Worm (Caenorhabditis elegans) whole organism, late embryonic: Measurements from ENCODE around the gene hcf-1.

Experiments used
- K02D7.2 ChIP-seq: sonication (generic microtip); optimal IDR thresholded peaks from 2 replicates; lab custom pipeline; 2017; ENCODE audit warnings: mild to moderate bottlenecking, missing genetic modification characterization, missing compliant biosample characterization
- K09A11.1 ChIP-seq: sonication (generic microtip); optimal IDR thresholded peaks from 2 replicates; lab custom pipeline; 2017; ENCODE audit warnings: antibody characterized with exemption, mild to moderate bottlenecking, missing genetic modification characterization, missing compliant biosample characterization; ENCODE audit not compliant: insufficient read depth
- T23F11.4 ChIP-seq: fragments of 200-800 bp; sonication (Bioruptor generic); optimal IDR thresholded peaks from 2 replicates; lab custom pipeline; 2018; ENCODE audit warnings: mild to moderate bottlenecking, missing genetic modification characterization, missing compliant biosample characterization
- Y22D7AL.16 ChIP-seq: sonication (generic microtip); optimal IDR thresholded peaks from 2 replicates; lab custom pipeline; 2016; ENCODE audit warnings: missing genetic modification characterization, missing compliant biosample characterization
- ceh-18 ChIP-seq: sonication (generic microtip); optimal IDR thresholded peaks from 2 replicates; lab custom pipeline; 2016; ENCODE audit warnings: missing genetic modification characterization, missing compliant biosample characterization
- ceh-31 ChIP-seq: sonication (generic microtip); optimal IDR thresholded peaks from 2 replicates; lab custom pipeline; 2016; ENCODE audit warnings: missing genetic modification characterization, missing compliant biosample characterization
- ceh-45 ChIP-seq: fragments of 200-800 bp; sonication (Bioruptor generic); IDR thresholded peaks from 2 replicates; pipeline ENCODE4 v1.3.6; 2022; ENCODE audit warnings: missing genetic modification reagents, missing genetic modification characterization, missing compliant biosample characterization
- ceh-6 ChIP-seq: fragments of 200-800 bp; sonication (Bioruptor generic); optimal IDR thresholded peaks from 2 replicates; lab custom pipeline; 2018; ENCODE audit warnings: mild to moderate bottlenecking, missing genetic modification characterization, missing compliant biosample characterization
- ceh-9 ChIP-seq: sonication (generic microtip); optimal IDR thresholded peaks from 2 replicates; lab custom pipeline; 2016; ENCODE audit warnings: mild to moderate bottlenecking, missing genetic modification characterization, inconsistent platforms, missing compliant biosample characterization
- dve-1 ChIP-seq: sonication (generic microtip); optimal IDR thresholded peaks from 2 replicates; lab custom pipeline; 2017; ENCODE audit warnings: antibody characterized with exemption, mild to moderate bottlenecking, missing genetic modification characterization, missing compliant biosample characterization
- elt-2 ChIP-seq: sonication (generic microtip); optimal IDR thresholded peaks from 2 replicates; lab custom pipeline; 2016; ENCODE audit warnings: missing genetic modification reagents, missing genetic modification characterization, missing compliant biosample characterization
- fax-1 ChIP-seq: sonication (generic microtip); optimal IDR thresholded peaks from 2 replicates; lab custom pipeline; 2016; ENCODE audit warnings: missing genotype, missing genetic modification characterization, missing compliant biosample characterization
- gmeb-2 ChIP-seq: sonication (generic microtip); optimal IDR thresholded peaks from 2 replicates; lab custom pipeline; 2016; ENCODE audit warnings: missing genetic modification characterization, inconsistent platforms, missing compliant biosample characterization
- hlh-13 ChIP-seq: fragments of 200-800 bp; sonication (Bioruptor generic); optimal IDR thresholded peaks from 2 replicates; lab custom pipeline; 2018; ENCODE audit warnings: mild to moderate bottlenecking, missing genetic modification characterization, missing compliant biosample characterization
- hlh-6 ChIP-seq: sonication (generic microtip); optimal IDR thresholded peaks from 2 replicates; lab custom pipeline; 2016; ENCODE audit warnings: missing genotype, missing genetic modification characterization, missing compliant biosample characterization
- hlh-8 ChIP-seq: sonication (generic microtip); optimal IDR thresholded peaks from 2 replicates; lab custom pipeline; 2016; ENCODE audit warnings: missing genotype, missing genetic modification characterization, missing compliant biosample characterization
- lim-6 ChIP-seq: sonication (generic microtip); optimal IDR thresholded peaks from 2 replicates; lab custom pipeline; 2016; ENCODE audit warnings: missing genetic modification characterization, missing compliant biosample characterization
- madf-2 ChIP-seq: sonication (generic microtip); optimal IDR thresholded peaks from 2 replicates; lab custom pipeline; 2017; ENCODE audit warnings: missing genetic modification characterization, missing compliant biosample characterization
- nhr-232 ChIP-seq: sonication (generic microtip); optimal IDR thresholded peaks from 2 replicates; lab custom pipeline; 2016; ENCODE audit warnings: missing genetic modification characterization, missing compliant biosample characterization
- pha-2 ChIP-seq: sonication (generic microtip); optimal IDR thresholded peaks from 2 replicates; lab custom pipeline; 2017; ENCODE audit warnings: mild to moderate bottlenecking, missing genetic modification characterization, missing compliant biosample characterization
- pha-4 ChIP-seq: fragments of 150-350 bp; optimal IDR thresholded peaks from 2 replicates; lab custom pipeline; 2018; ENCODE audit warnings: missing biosample characterization, missing genetic modification reagents, missing genetic modification characterization
- pqm-1 ChIP-seq: sonication (generic microtip); optimal IDR thresholded peaks from 2 replicates; lab custom pipeline; 2016; ENCODE audit warnings: missing genetic modification characterization, missing compliant biosample characterization
- ref-2 ChIP-seq: sonication (generic microtip); optimal IDR thresholded peaks from 2 replicates; lab custom pipeline; 2016; ENCODE audit warnings: missing genetic modification characterization, missing compliant biosample characterization
- sox-2 ChIP-seq: fragments of 200-800 bp; sonication (Bioruptor generic); IDR thresholded peaks from 2 replicates; pipeline ENCODE4 v1.3.6; 2022; ENCODE audit warnings: missing genetic modification reagents, missing genetic modification characterization, missing compliant biosample characterization
- sox-4 ChIP-seq: sonication (generic microtip); optimal IDR thresholded peaks from 2 replicates; lab custom pipeline; 2017; ENCODE audit warnings: mild to moderate bottlenecking, missing genetic modification characterization, inconsistent platforms, missing compliant biosample characterization
- tbx-7 ChIP-seq: sonication (generic microtip); optimal IDR thresholded peaks from 2 replicates; lab custom pipeline; 2016; ENCODE audit warnings: missing genotype, missing genetic modification characterization, missing compliant biosample characterization
- ttx-3 ChIP-seq: sonication (generic microtip); optimal IDR thresholded peaks from 2 replicates; lab custom pipeline; 2016; ENCODE audit warnings: missing genetic modification reagents, missing genetic modification characterization, missing compliant biosample characterization
- unc-3 ChIP-seq, 2 experiments: fragments of 200-800 bp in 1 of 2; sonication (Bioruptor generic) in 1 of 2; sonication (generic microtip) in 1 of 2; conservative IDR thresholded peaks in 1 of 2; optimal IDR thresholded peaks in 1 of 2; 2 replicates each; pipeline versions ENCODE4 v1.3.6 to Lab custom; 2016 to 2022; ENCODE audit warnings: missing compliant biosample characterization in 2 of 2, missing genetic modification characterization in 2 of 2, missing genetic modification reagents in 1 of 2
- unc-55 ChIP-seq: sonication (generic microtip); optimal IDR thresholded peaks from 2 replicates; lab custom pipeline; 2017; ENCODE audit warnings: missing biosample characterization, missing genetic modification reagents, missing genetic modification characterization
- ztf-16 ChIP-seq: sonication (generic microtip); optimal IDR thresholded peaks from 2 replicates; lab custom pipeline; 2017; ENCODE audit warnings: missing genetic modification characterization, missing compliant biosample characterization

The hcf-1 gene

ce11 chrIV:7775725-7776124 is 1.6 kb upstream of the hcf-1 start, which contains the start of gene swd-2.1:
swd-2.1 (plus strand) TSS chrIV:7776025.
- TF ChIP-seq pha-2 (tag; lab: Kevin White, UChicago) (no peak), lim-6 (tag; lab: Kevin White, UChicago) (no peak), unc-3 (GFP tag; conservative IDR thresholded peaks at IDR 0.05; lab: Robert Waterston, UW) (no peak), unc-3 (tag; optimal IDR thresholded peaks at IDR 0.05; lab: Kevin White, UChicago) (no peak), hlh-8 (tag; lab: Kevin White, UChicago) (no peak), fax-1 (tag; lab: Kevin White, UChicago) (no peak), K02D7.2 (tag; lab: Kevin White, UChicago) (no peak), pqm-1 (tag; lab: Kevin White, UChicago) (no peak), ceh-18 (no peak)

ce11 chrIV:7770162-7770561 is 3.9 kb downstream of the hcf-1 start, which contains the start of gene rdl-1:
rdl-1 (minus strand) TSS chrIV:7770262.
- TF ChIP-seq fax-1 (tag; lab: Kevin White, UChicago), result no peak
- TF ChIP-seq ceh-31 (tag; lab: Kevin White, UChicago), result no peak
- no peak for TF ChIP-seq ceh-9 (tag; lab: Kevin White, UChicago)
- TF ChIP-seq ztf-16 (tag; lab: Kevin White, UChicago), result no peak
- TF ChIP-seq T23F11.4 (GFP tag; lab: Kevin White, UChicago), result no peak
- no peak for TF ChIP-seq ref-2
- TF ChIP-seq hlh-13 (GFP tag; lab: Kevin White, UChicago), result no peak
- TF ChIP-seq ceh-45, result no peak
- TF ChIP-seq hlh-6 (tag; lab: Kevin White, UChicago), result no peak

- TF ChIP-seq gmeb-2, result no peak
- no peak for TF ChIP-seq unc-55 (GFP tag; lab: Kevin White, UChicago)
- no peak for TF ChIP-seq hlh-8 (tag; lab: Kevin White, UChicago)
- TF ChIP-seq ref-2, result no peak
- no peak for TF ChIP-seq nhr-232 (tag; lab: Kevin White, UChicago)
- TF ChIP-seq T23F11.4 (GFP tag; lab: Kevin White, UChicago), result no peak
- no peak for TF ChIP-seq pha-4 (tag; lab: Kevin White, UChicago)
- TF ChIP-seq madf-2, result no peak
- TF ChIP-seq, all 69 proteins: peak for 0
Measured at ce11 chrIV:7764319-7764718, 9.8 kb downstream of the hcf-1 start.

ce11 chrIV:7763748-7764147 is 10.3 kb downstream of the hcf-1 start, which contains the start of the genes C46A5.6 and C46A5.1:
C46A5.6 (minus strand) TSS chrIV:7763848.
C46A5.1 (plus strand) TSS chrIV:7763931.
- TF ChIP-seq ref-2 (no peak), K09A11.1 (tag; lab: Kevin White, UChicago) (no peak), sox-4 (tag; lab: Kevin White, UChicago) (no peak), unc-3 (GFP tag; conservative IDR thresholded peaks at IDR 0.05; lab: Robert Waterston, UW) (no peak), unc-3 (tag; optimal IDR thresholded peaks at IDR 0.05; lab: Kevin White, UChicago) (no peak), elt-2 (tag; lab: Kevin White, UChicago) (no peak), ttx-3 (tag; lab: Kevin White, UChicago) (no peak), pqm-1 (tag; lab: Kevin White, UChicago) (no peak), Y22D7AL.16 (tag; lab: Kevin White, UChicago) (no peak), ceh-9 (tag; lab: Kevin White, UChicago) (no peak), ceh-45 (no peak)

- TF ChIP-seq ceh-9 (tag; lab: Kevin White, UChicago), result no peak
- TF ChIP-seq lim-6 (tag; lab: Kevin White, UChicago), result no peak
- no peak for TF ChIP-seq Y22D7AL.16 (tag; lab: Kevin White, UChicago)
- TF ChIP-seq sox-2 (GFP tag; lab: Robert Waterston, UW), result no peak
- no peak for TF ChIP-seq ceh-6 (GFP tag; lab: Kevin White, UChicago)
- TF ChIP-seq dve-1 (tag; lab: Kevin White, UChicago), result no peak
- no peak for TF ChIP-seq tbx-7
Measured at ce11 chrIV:7760117-7760516, 14.0 kb downstream of the hcf-1 start, which contains the start of gene del-7. del-7 (plus strand) TSS chrIV:7760417.
